Fruit fly (Drosophila melanogaster): ENCODE measurements around the gene CG17186.
A peak's percentile ranks its signal among the peaks of the same experiment; 100 is the strongest.

The CG17186 gene

dm6 chr3R:19846870-19847590 lies 30.3 kb downstream of the CG17186 start, which contains the start of gene MICU3 (continued):
- TF ChIP-seq ci (GFP tag; IDR thresholded peaks at IDR 0.05) (peak; percentile 66; the same call in 2 of the 3 replicates), Poxn (GFP tag; IDR thresholded peaks at IDR 0.05) (no peak), CG4730 (GFP tag; IDR thresholded peaks at IDR 0.05) (peak; percentile 29; the same call in 1 of the 2 replicates), zfh2 (GFP tag; optimal IDR thresholded peaks at IDR 0.05) (peak; percentile 75), NK7.1 (GFP tag; optimal IDR thresholded peaks at IDR 0.05) (peak; percentile 15), oc (tag; optimal IDR thresholded peaks at IDR 0.05) (no peak), vnd (GFP tag; IDR thresholded peaks at IDR 0.05; ENCODE audit: partially characterized antibody) (peak; percentile 57; the same call in 2 of the 3 replicates), bowl (GFP tag; IDR thresholded peaks at IDR 0.05) (0 out of 2 replicates have a peak, but pooled peaks have one; percentile 18), CG5953 (GFP tag; IDR thresholded peaks at IDR 0.05) (0 out of 2 replicates have a peak, but pooled peaks have one; percentile 13), dan (GFP tag; IDR thresholded peaks at IDR 0.05) (no peak), pnt (GFP tag; optimal IDR thresholded peaks at IDR 0.05) (peak; percentile 40), Fer2 (tag; optimal IDR thresholded peaks at IDR 0.05) (peak; percentile 36), jigr1 (GFP tag; IDR thresholded peaks at IDR 0.05) (no peak), CG18619 (GFP tag; optimal IDR thresholded peaks at IDR 0.05) (peak; percentile 61), CG15073 (GFP tag; optimal IDR thresholded peaks at IDR 0.05) (no peak), Hmx (GFP tag; optimal IDR thresholded peaks at IDR 0.05) (no peak), CG18599 (GFP tag; optimal IDR thresholded peaks at IDR 0.05) (peak; percentile 10), pita (GFP tag; optimal IDR thresholded peaks at IDR 0.05) (no peak), BEAF-32 (GFP tag; optimal IDR thresholded peaks at IDR 0.05) (peak; percentile 87), CG18011 (GFP tag; optimal IDR thresholded peaks at IDR 0.05) (peak; percentile 23), croc (GFP tag; conservative IDR thresholded peaks at IDR 0.05) (peak; percentile 17; the same call in 1 of the 3 replicates), CG31224 (GFP tag; IDR thresholded peaks at IDR 0.05) (0 out of 2 replicates have a peak, but pooled peaks have one; percentile 48), CG11085 (GFP tag; IDR thresholded peaks at IDR 0.05) (peak; percentile 54), Tbp (GFP tag; optimal IDR thresholded peaks at IDR 0.05) (no peak), Blimp-1 (GFP tag; optimal IDR thresholded peaks at IDR 0.05) (peak; percentile 52), CG7372 (GFP tag; IDR thresholded peaks at IDR 0.05) (peak; percentile 50; the same call in 1 of the 2 replicates), CG3065 (GFP tag; optimal IDR thresholded peaks at IDR 0.05) (peak; percentile 6), CG7839 (tag; optimal IDR thresholded peaks at IDR 0.05) (peak; percentile 66), CG10654 (GFP tag; optimal IDR thresholded peaks at IDR 0.05) (peak; percentile 52), Hr39 (optimal IDR thresholded peaks at IDR 0.05) (no peak), her (GFP tag; optimal IDR thresholded peaks at IDR 0.05) (peak; percentile 9), CG12659 (GFP tag; optimal IDR thresholded peaks at IDR 0.05) (peak; percentile 75), CG4404 (GFP tag; IDR thresholded peaks at IDR 0.05) (peak; percentile 48; the same call in 1 of the 2 replicates), Myb (GFP tag; optimal IDR thresholded peaks at IDR 0.05) (peak; percentile 46), CTCF (GFP tag; optimal IDR thresholded peaks at IDR 0.05) (peak; percentile 27), ap (GFP tag; IDR thresholded peaks at IDR 0.05) (peak; percentile 42; the same call in 1 of the 2 replicates), CG8765 (GFP tag; IDR thresholded peaks at IDR 0.05) (peak; percentile 9; the same call in 1 of the 2 replicates), CG10321 (GFP tag; IDR thresholded peaks at IDR 0.05) (no peak), Spps (tag; optimal IDR thresholded peaks at IDR 0.05) (peak; percentile 19), pan (optimal IDR thresholded peaks at IDR 0.05) (no peak), pan (GFP tag; optimal IDR thresholded peaks at IDR 0.05 in 1 of 2, IDR thresholded peaks at IDR 0.05 in 1 of 2) (peak in 1 of 2 experiments; percentile 72), Dp (GFP tag; optimal IDR thresholded peaks at IDR 0.05) (peak; percentile 83), Eip74EF (GFP tag; optimal IDR thresholded peaks at IDR 0.05) (no peak), gro (GFP tag; optimal IDR thresholded peaks at IDR 0.05) (no peak), Doc2 (GFP tag; IDR thresholded peaks at IDR 0.05) (no peak), CG10147 (GFP tag; optimal IDR thresholded peaks at IDR 0.05) (peak; percentile 80), CG10267 (tag; optimal IDR thresholded peaks at IDR 0.05) (peak; percentile 49), CG13894 (tag; optimal IDR thresholded peaks at IDR 0.05) (no peak), CkIIα-i1 (GFP tag; IDR thresholded peaks at IDR 0.05) (no peak), CG8944 (GFP tag; optimal IDR thresholded peaks at IDR 0.05) (peak; percentile 71)

All from whole organism, embryonic.